Worm (Caenorhabditis elegans): ENCODE data around the gene srz-42.

DNA sequence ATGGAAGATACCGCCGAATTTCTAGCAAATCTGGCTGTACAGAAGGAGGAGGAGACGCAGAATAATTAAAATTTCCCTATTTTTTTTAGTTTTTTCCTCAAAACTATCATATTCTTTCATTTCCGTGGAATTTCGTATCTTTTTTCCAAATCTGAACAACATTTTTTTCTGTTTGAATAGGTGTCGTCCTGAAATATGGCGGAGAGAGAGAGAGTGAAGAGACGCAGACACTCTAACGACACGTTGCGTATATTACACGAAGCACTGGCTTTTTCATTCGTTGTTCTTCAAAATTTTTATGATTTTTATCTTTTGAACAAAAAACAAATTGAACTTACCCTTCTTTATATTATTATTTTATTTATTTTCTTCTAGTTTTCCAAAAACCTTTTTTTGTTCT is 46.2 kb upstream of the srz-42 start:
- TF ChIP-seq ama-1 (optimal IDR thresholded peaks at IDR 0.05) (no peak), snpc-4 (tag; optimal IDR thresholded peaks at IDR 0.05) (no peak), nhr-10 (tag; optimal IDR thresholded peaks at IDR 0.05) (no peak)
